Worm (Caenorhabditis elegans) whole organism, late embryonic: Measurements from ENCODE around the gene C46H3.2.

Experiments used
- T23F11.4 ChIP-seq: fragments of 200-800 bp; sonication (Bioruptor generic); optimal IDR thresholded peaks from 2 replicates; lab custom pipeline; 2018; ENCODE audit warnings: mild to moderate bottlenecking, missing genetic modification characterization, missing compliant biosample characterization
- ceh-24 ChIP-seq: sonication (generic microtip); optimal IDR thresholded peaks from 2 replicates; lab custom pipeline; 2016; ENCODE audit warnings: mild to moderate bottlenecking, missing genetic modification characterization, missing compliant biosample characterization
- ceh-9 ChIP-seq: sonication (generic microtip); optimal IDR thresholded peaks from 2 replicates; lab custom pipeline; 2016; ENCODE audit warnings: mild to moderate bottlenecking, missing genetic modification characterization, inconsistent platforms, missing compliant biosample characterization
- dmd-4 ChIP-seq: sonication (generic microtip); optimal IDR thresholded peaks from 2 replicates; lab custom pipeline; 2016; ENCODE audit warnings: borderline replicate concordance, missing genetic modification characterization, missing compliant biosample characterization
- ets-4 ChIP-seq: sonication (generic microtip); optimal IDR thresholded peaks from 2 replicates; lab custom pipeline; 2016; ENCODE audit warnings: missing genetic modification characterization, missing compliant biosample characterization
- eyg-1 ChIP-seq: sonication (generic microtip); optimal IDR thresholded peaks from 2 replicates; lab custom pipeline; 2016; ENCODE audit warnings: missing genotype, missing genetic modification characterization, missing compliant biosample characterization
- nfya-1 ChIP-seq: sonication (generic microtip); optimal IDR thresholded peaks from 2 replicates; lab custom pipeline; 2017; ENCODE audit warnings: missing genetic modification characterization, mild to moderate bottlenecking, missing compliant biosample characterization, antibody characterized with exemption, moderate library complexity
- nhr-11 ChIP-seq: fragments of 150-350 bp; optimal IDR thresholded peaks from 2 replicates; lab custom pipeline; 2014; ENCODE audit warnings: missing biosample characterization, missing genetic modification characterization
- pag-3 ChIP-seq: sonication (generic microtip); optimal IDR thresholded peaks from 2 replicates; lab custom pipeline; 2016; ENCODE audit warnings: missing compliant biosample characterization, missing genetic modification characterization, borderline replicate concordance
- pqm-1 ChIP-seq: sonication (generic microtip); optimal IDR thresholded peaks from 2 replicates; lab custom pipeline; 2016; ENCODE audit warnings: missing genetic modification characterization, missing compliant biosample characterization
- tbx-2 ChIP-seq: sonication (generic microtip); optimal IDR thresholded peaks from 2 replicates; lab custom pipeline; 2016; ENCODE audit warnings: missing genetic modification characterization, missing compliant biosample characterization
- unc-86 ChIP-seq: sonication (generic microtip); optimal IDR thresholded peaks from 2 replicates; lab custom pipeline; 2016; ENCODE audit warnings: missing genetic modification characterization, missing compliant biosample characterization
- zip-5 ChIP-seq: sonication (generic microtip); optimal IDR thresholded peaks from 2 replicates; lab custom pipeline; 2016; ENCODE audit warnings: missing genetic modification characterization, missing compliant biosample characterization

DNA sequence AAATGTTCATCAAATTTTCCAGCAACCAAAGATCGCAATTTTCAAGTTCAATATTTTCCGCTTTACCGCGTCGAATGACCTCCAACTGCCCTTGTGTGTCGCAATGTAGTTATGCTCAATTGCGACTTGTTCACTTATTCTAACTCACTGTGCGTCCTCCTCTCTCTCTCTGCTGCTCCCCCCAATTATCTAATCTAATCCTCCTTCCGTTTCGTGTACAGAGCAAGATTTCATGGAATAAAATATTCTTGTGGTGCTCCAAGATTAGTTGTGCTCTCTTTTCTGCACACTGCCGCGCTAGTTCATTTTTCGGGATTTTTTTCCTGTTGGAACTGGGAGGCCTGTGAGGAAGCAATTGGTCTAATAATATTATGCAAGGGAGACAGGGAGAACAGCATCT, 46.6 kb downstream of the C46H3.2 start:
- TF ChIP-seq nfya-1 (tag; lab: Kevin White, UChicago) (no peak), tbx-2 (tag; lab: Kevin White, UChicago) (no peak), ceh-9 (tag; lab: Kevin White, UChicago) (no peak), ets-4 (no peak), unc-86 (tag; lab: Kevin White, UChicago) (no peak), pag-3 (tag; lab: Kevin White, UChicago) (no peak), dmd-4 (no peak), zip-5 (tag; lab: Kevin White, UChicago) (no peak), T23F11.4 (GFP tag; lab: Kevin White, UChicago) (no peak), pqm-1 (tag; lab: Kevin White, UChicago) (no peak), nhr-11 (no peak), eyg-1 (tag; lab: Kevin White, UChicago) (no peak), ceh-24 (tag; lab: Kevin White, UChicago) (no peak)
